Fruit fly (Drosophila melanogaster) whole organism, embryonic: ENCODE results near the gene put.
A peak's percentile ranks its signal among the peaks of the same experiment; 100 is the strongest.

ENCODE experiments used
- Abd-B ChIP-seq: fragments of 200-800 bp; sonication (Bioruptor generic); optimal IDR thresholded peaks from 2 replicates; lab custom pipeline; 2018; ENCODE audit warnings: missing biosample characterization, mild to moderate bottlenecking, missing genetic modification characterization, moderate library complexity
- Antp ChIP-seq: fragments of 200-800 bp; sonication (Bioruptor generic); optimal IDR thresholded peaks from 3 replicates; lab custom pipeline; 2016; ENCODE audit warnings: missing biosample characterization, missing genetic modification characterization
- Atf-2 ChIP-seq: fragments of 200-800 bp; sonication (Bioruptor generic); optimal IDR thresholded peaks from 2 replicates; lab custom pipeline; 2016; ENCODE audit warnings: missing biosample characterization, missing genetic modification characterization
- Atf3 ChIP-seq: fragments of 200-800 bp; sonication (Bioruptor generic); optimal IDR thresholded peaks from 3 replicates; lab custom pipeline; 2016; ENCODE audit warnings: missing biosample characterization, missing genetic modification characterization
- Bdp1 ChIP-seq: fragments of 200-800 bp; sonication (Bioruptor generic); optimal IDR thresholded peaks from 3 replicates; lab custom pipeline; 2016; ENCODE audit warnings: missing biosample characterization, missing genetic modification characterization
- Blimp-1 ChIP-seq: fragments of 200-800 bp; sonication (Bioruptor generic); optimal IDR thresholded peaks from 3 replicates; lab custom pipeline; 2018; ENCODE audit warnings: missing biosample characterization, missing genetic modification characterization, mild to moderate bottlenecking, moderate library complexity, missing genetic modification reagents
- CG10321 ChIP-seq: fragments of 200-800 bp; sonication (Bioruptor generic); IDR thresholded peaks from 2 replicates; pipeline ENCODE4 v1.3.6; 2022; ENCODE audit warnings: missing biosample characterization, missing genetic modification characterization
- CG10565 ChIP-seq: fragments of 200-800 bp; sonication (Bioruptor generic); optimal IDR thresholded peaks from 3 replicates; lab custom pipeline; 2016; ENCODE audit warnings: missing biosample characterization, mild to moderate bottlenecking, missing genetic modification characterization
- CG13894 ChIP-seq: fragments of 200-800 bp; sonication (Bioruptor generic); optimal IDR thresholded peaks from 3 replicates; lab custom pipeline; 2018; ENCODE audit warnings: missing biosample characterization, mild to moderate bottlenecking, missing genetic modification characterization, moderate library complexity
- CG14014 ChIP-seq: fragments of 200-800 bp; sonication (Bioruptor generic); IDR thresholded peaks from 2 replicates; pipeline ENCODE4 v1.3.6; 2022; ENCODE audit warnings: missing biosample characterization, missing genetic modification characterization
- CG14965 ChIP-seq: fragments of 200-800 bp; sonication (Bioruptor generic); optimal IDR thresholded peaks from 2 replicates; lab custom pipeline; 2016; ENCODE audit warnings: missing biosample characterization, missing genetic modification characterization, borderline replicate concordance
- CG15514 ChIP-seq: fragments of 200-800 bp; sonication (Bioruptor generic); optimal IDR thresholded peaks from 3 replicates; lab custom pipeline; 2017; ENCODE audit warnings: missing biosample characterization, missing genetic modification characterization, mild to moderate bottlenecking, moderate library complexity, missing genetic modification reagents
- CG31365 ChIP-seq: fragments of 200-800 bp; sonication (Bioruptor generic); optimal IDR thresholded peaks from 2 replicates; lab custom pipeline; 2018; ENCODE audit warnings: missing biosample characterization, mild to moderate bottlenecking, missing genetic modification characterization
- CG34224 ChIP-seq: fragments of 200-800 bp; sonication (Bioruptor generic); IDR thresholded peaks from 3 replicates; pipeline ENCODE4 v1.3.6; 2022; ENCODE audit warnings: missing biosample characterization, missing genetic modification characterization; ENCODE audit not compliant: partially characterized antibody
- CG34422 ChIP-seq: fragments of 200-800 bp; sonication (Bioruptor generic); IDR thresholded peaks from 3 replicates; pipeline ENCODE4 v1.3.6; 2022; ENCODE audit warnings: missing biosample characterization, missing genetic modification characterization
- CG9609 ChIP-seq: fragments of 200-800 bp; sonication (Bioruptor generic); optimal IDR thresholded peaks from 3 replicates; lab custom pipeline; 2016; ENCODE audit warnings: missing biosample characterization, missing genetic modification characterization
- CoRest ChIP-seq: fragments of 200-800 bp; sonication (Bioruptor generic); optimal IDR thresholded peaks from 3 replicates; lab custom pipeline; 2018; ENCODE audit warnings: missing biosample characterization, mild to moderate bottlenecking, missing genetic modification characterization, moderate library complexity
- Doc2 ChIP-seq: fragments of 200-800 bp; sonication (Bioruptor generic); IDR thresholded peaks from 2 replicates; pipeline ENCODE4 v1.3.6; 2022; ENCODE audit warnings: missing biosample characterization, missing genetic modification characterization
- E2f2 ChIP-seq: fragments of 200-800 bp; sonication (Bioruptor generic); IDR thresholded peaks from 2 replicates; pipeline ENCODE4 v1.3.6; 2022; ENCODE audit warnings: missing biosample characterization, missing genetic modification characterization
- Fer1 ChIP-seq: fragments of 200-800 bp; sonication (Bioruptor generic); optimal IDR thresholded peaks from 2 replicates; lab custom pipeline; 2017; ENCODE audit warnings: missing biosample characterization, mild to moderate bottlenecking, missing genetic modification characterization
- MBD-R2 ChIP-seq: fragments of 200-800 bp; sonication (Bioruptor generic); IDR thresholded peaks from 2 replicates; pipeline ENCODE4 v1.3.6; 2022; ENCODE audit warnings: missing biosample characterization, missing genetic modification characterization
- Max ChIP-seq: fragments of 200-800 bp; sonication (Bioruptor generic); optimal IDR thresholded peaks from 2 replicates; lab custom pipeline; 2016; ENCODE audit warnings: missing biosample characterization, mild to moderate bottlenecking, missing genetic modification characterization
- Mrtf ChIP-seq: fragments of 200-800 bp; sonication (Bioruptor generic); IDR thresholded peaks from 3 replicates; pipeline ENCODE4 v1.3.6; 2022; ENCODE audit warnings: missing biosample characterization, missing genetic modification characterization
- Sox102F ChIP-seq: fragments of 200-800 bp; sonication (Bioruptor generic); optimal IDR thresholded peaks from 2 replicates; lab custom pipeline; 2018; ENCODE audit warnings: missing biosample characterization, mild to moderate bottlenecking, missing genetic modification characterization, moderate library complexity
- Spps ChIP-seq: fragments of 200-800 bp; sonication (Bioruptor generic); optimal IDR thresholded peaks from 2 replicates; lab custom pipeline; 2018; ENCODE audit warnings: missing biosample characterization, mild to moderate bottlenecking, missing genetic modification characterization
- al ChIP-seq: fragments of 200-800 bp; sonication (Bioruptor generic); IDR thresholded peaks from 2 replicates; pipeline ENCODE4 v1.3.6; 2022; ENCODE audit warnings: missing biosample characterization, missing genetic modification characterization
- ara ChIP-seq: fragments of 200-800 bp; sonication (Bioruptor generic); IDR thresholded peaks from 2 replicates; pipeline ENCODE4 v1.3.6; 2022; ENCODE audit warnings: missing biosample characterization, missing genetic modification characterization
- ato ChIP-seq: fragments of 200-800 bp; sonication (Bioruptor generic); IDR thresholded peaks from 2 replicates; pipeline ENCODE4 v1.3.6; 2022; ENCODE audit warnings: missing biosample characterization, missing genetic modification characterization; ENCODE audit not compliant: partially characterized antibody
- bbx ChIP-seq: fragments of 200-800 bp; sonication (Bioruptor generic); IDR thresholded peaks from 2 replicates; pipeline ENCODE4 v1.3.6; 2022; ENCODE audit warnings: missing biosample characterization, missing genetic modification characterization; ENCODE audit not compliant: partially characterized antibody
- bowl ChIP-seq: fragments of 200-800 bp; sonication (Bioruptor generic); IDR thresholded peaks from 2 replicates; pipeline ENCODE4 v1.3.6; 2022; ENCODE audit warnings: missing biosample characterization, missing genetic modification characterization
- btn ChIP-seq: fragments of 200-800 bp; sonication (Bioruptor generic); optimal IDR thresholded peaks from 2 replicates; lab custom pipeline; 2016; ENCODE audit warnings: missing biosample characterization, missing genetic modification characterization
- cad ChIP-seq: fragments of >200 bp; optimal IDR thresholded peaks from 2 replicates; lab custom pipeline; 2017; ENCODE audit warnings: missing biosample characterization, missing genetic modification characterization
- chn ChIP-seq: fragments of 200-800 bp; sonication (Bioruptor generic); optimal IDR thresholded peaks from 2 replicates; lab custom pipeline; 2016; ENCODE audit warnings: missing biosample characterization, missing genetic modification characterization
- crc ChIP-seq: fragments of 200-800 bp; sonication (Bioruptor generic); optimal IDR thresholded peaks from 2 replicates; lab custom pipeline; 2016; ENCODE audit warnings: missing biosample characterization, missing genetic modification characterization
- dati ChIP-seq: fragments of 200-800 bp; sonication (Bioruptor generic); IDR thresholded peaks from 2 replicates; pipeline ENCODE4 v1.3.6; 2022; ENCODE audit warnings: missing biosample characterization, missing genetic modification characterization
- emc ChIP-seq: fragments of 200-800 bp; sonication (Bioruptor generic); optimal IDR thresholded peaks from 2 replicates; lab custom pipeline; 2016; ENCODE audit warnings: missing biosample characterization, missing genetic modification characterization
- en ChIP-seq: fragments of 200-800 bp; sonication (Bioruptor generic); optimal IDR thresholded peaks from 2 replicates; lab custom pipeline; 2016; ENCODE audit warnings: missing biosample characterization, missing genetic modification characterization
- esg ChIP-seq: fragments of 200-800 bp; sonication (Bioruptor generic); conservative IDR thresholded peaks from 2 replicates; pipeline ENCODE4 v1.3.6; 2022; ENCODE audit warnings: missing biosample characterization, missing genetic modification characterization
- gce ChIP-seq: fragments of 200-800 bp; sonication (Bioruptor generic); IDR thresholded peaks from 3 replicates; pipeline ENCODE4 v1.3.6; 2022; ENCODE audit warnings: missing biosample characterization, missing genetic modification characterization
- gro ChIP-seq: fragments of 200-800 bp; sonication (Bioruptor generic); optimal IDR thresholded peaks from 2 replicates; lab custom pipeline; 2016; ENCODE audit warnings: missing biosample characterization, missing genetic modification characterization
- gt ChIP-seq: fragments of 200-800 bp; sonication (Bioruptor generic); IDR thresholded peaks from 2 replicates; pipeline ENCODE4 v1.3.6; 2022; ENCODE audit warnings: missing biosample characterization, missing genetic modification characterization
- h ChIP-seq: fragments of >200 bp; optimal IDR thresholded peaks from 2 replicates; lab custom pipeline; 2017
- jigr1 ChIP-seq: fragments of 200-800 bp; sonication (Bioruptor generic); IDR thresholded peaks from 3 replicates; pipeline ENCODE4 v1.3.6; 2022; ENCODE audit warnings: missing biosample characterization, missing genetic modification characterization
- lab ChIP-seq: fragments of 200-800 bp; sonication (Bioruptor generic); optimal IDR thresholded peaks from 3 replicates; lab custom pipeline; 2017; ENCODE audit warnings: missing biosample characterization, missing genetic modification characterization, mild to moderate bottlenecking, moderate library complexity, missing genetic modification reagents
- lov ChIP-seq, 2 experiments: fragments of 200-800 bp in 1 of 2; fragments of >200 bp in 1 of 2; sonication (Bioruptor generic) in 1 of 2; IDR thresholded peaks in 1 of 2; optimal IDR thresholded peaks in 1 of 2; 2 replicates in 1 of 2; 3 replicates in 1 of 2; pipeline versions ENCODE4 v1.3.6 to Lab custom; 2017 to 2022; ENCODE audit warnings: missing biosample characterization in 1 of 2, missing genetic modification characterization in 1 of 2
- nerfin-1 ChIP-seq: fragments of 200-800 bp; sonication (Bioruptor generic); optimal IDR thresholded peaks from 3 replicates; lab custom pipeline; 2019; ENCODE audit warnings: missing biosample characterization, mild to moderate bottlenecking, missing genetic modification characterization, moderate library complexity
- p53 ChIP-seq: fragments of 200-800 bp; sonication (Bioruptor generic); optimal IDR thresholded peaks from 2 replicates; lab custom pipeline; 2016; ENCODE audit warnings: missing biosample characterization, missing genetic modification characterization
- pnt ChIP-seq: fragments of 200-800 bp; sonication (Bioruptor generic); optimal IDR thresholded peaks from 3 replicates; lab custom pipeline; 2016; ENCODE audit warnings: missing biosample characterization, missing genetic modification characterization
- stwl ChIP-seq: fragments of 200-800 bp; sonication (Bioruptor generic); optimal IDR thresholded peaks from 3 replicates; lab custom pipeline; 2018; ENCODE audit warnings: missing biosample characterization, mild to moderate bottlenecking, missing genetic modification characterization, moderate library complexity
- tio ChIP-seq: fragments of 200-800 bp; sonication (Bioruptor generic); optimal IDR thresholded peaks from 2 replicates; lab custom pipeline; 2017; ENCODE audit warnings: missing biosample characterization, missing genetic modification characterization, inconsistent platforms

put gene

dm6 chr3R:14574962-14575717 is 50.4 kb downstream of the put start (continued):
- TF ChIP-seq chn (GFP tag; lab: Kevin White, UChicago) (peak; percentile 54), lov (optimal IDR thresholded peaks at IDR 0.05; lab: Kevin White, UChicago) (no peak), lov (GFP tag; IDR thresholded peaks at IDR 0.05; lab: Robert Waterston, UW) (0 out of 3 replicates have a peak, but pooled peaks have one; percentile 21), Mrtf (GFP tag; lab: Robert Waterston, UW) (peak; percentile 54; the same call in 1 of the 3 replicates), ato (no peak), CG14965 (GFP tag; lab: Kevin White, UChicago) (no peak), dati (GFP tag; lab: Robert Waterston, UW) (no peak), Doc2 (GFP tag; lab: Robert Waterston, UW) (no peak), CG15514 (GFP tag; lab: Kevin White, UChicago) (peak; percentile 46), tio (GFP tag; lab: Kevin White, UChicago) (peak; percentile 72), emc (GFP tag; lab: Kevin White, UChicago) (no peak), CG14014 (GFP tag; lab: Robert Waterston, UW) (peak; percentile 56), Antp (no peak), cad (no peak), p53 (GFP tag; lab: Kevin White, UChicago) (no peak), CG10321 (peak; percentile 92), Sox102F (GFP tag; lab: Kevin White, UChicago) (peak; percentile 77), h (lab: Kevin White, UChicago) (no peak), stwl (tag; lab: Kevin White, UChicago) (no peak), al (peak; percentile 56), CG34224 (GFP tag; lab: Robert Waterston, UW) (no peak), Atf3 (GFP tag; lab: Kevin White, UChicago) (no peak), gce (GFP tag; lab: Robert Waterston, UW) (no peak), Spps (tag; lab: Kevin White, UChicago) (peak; percentile 20), en (GFP tag; lab: Kevin White, UChicago) (no peak), Max (GFP tag; lab: Kevin White, UChicago) (peak; percentile 29), Bdp1 (GFP tag; lab: Kevin White, UChicago) (peak; percentile 30), bbx (no peak), CG10565 (no peak), bowl (GFP tag; lab: Robert Waterston, UW) (no peak), CG9609 (GFP tag; lab: Kevin White, UChicago) (peak; percentile 46), gro (GFP tag; lab: Kevin White, UChicago) (no peak), E2f2 (no peak), btn (GFP tag; lab: Kevin White, UChicago) (no peak), Abd-B (GFP tag; lab: Kevin White, UChicago) (peak; percentile 77), MBD-R2 (GFP tag; lab: Robert Waterston, UW) (peak; percentile 39), Blimp-1 (GFP tag; lab: Kevin White, UChicago) (peak; percentile 73), CG13894 (peak; percentile 54), nerfin-1 (tag; lab: Kevin White, UChicago) (peak; percentile 63), gt (GFP tag; lab: Robert Waterston, UW) (no peak), crc (GFP tag; lab: Kevin White, UChicago) (peak; percentile 7), ara (0 out of 2 replicates have a peak, but pooled peaks have one; percentile 11), Fer1 (GFP tag; lab: Kevin White, UChicago) (peak; percentile 73), jigr1 (GFP tag; lab: Robert Waterston, UW) (no peak), pnt (GFP tag; lab: Kevin White, UChicago) (peak; percentile 68), CoRest (tag; lab: Kevin White, UChicago) (peak; percentile 89), esg (GFP tag; lab: Robert Waterston, UW) (peak; percentile 65), lab (peak; percentile 74), Atf-2 (GFP tag; lab: Kevin White, UChicago) (peak; percentile 62), CG31365 (no peak), CG34422 (GFP tag; lab: Robert Waterston, UW) (no peak)
